Fruit fly (Drosophila melanogaster): ENCODE measurements around the gene CG2211.

Gene CG2211

DNA sequence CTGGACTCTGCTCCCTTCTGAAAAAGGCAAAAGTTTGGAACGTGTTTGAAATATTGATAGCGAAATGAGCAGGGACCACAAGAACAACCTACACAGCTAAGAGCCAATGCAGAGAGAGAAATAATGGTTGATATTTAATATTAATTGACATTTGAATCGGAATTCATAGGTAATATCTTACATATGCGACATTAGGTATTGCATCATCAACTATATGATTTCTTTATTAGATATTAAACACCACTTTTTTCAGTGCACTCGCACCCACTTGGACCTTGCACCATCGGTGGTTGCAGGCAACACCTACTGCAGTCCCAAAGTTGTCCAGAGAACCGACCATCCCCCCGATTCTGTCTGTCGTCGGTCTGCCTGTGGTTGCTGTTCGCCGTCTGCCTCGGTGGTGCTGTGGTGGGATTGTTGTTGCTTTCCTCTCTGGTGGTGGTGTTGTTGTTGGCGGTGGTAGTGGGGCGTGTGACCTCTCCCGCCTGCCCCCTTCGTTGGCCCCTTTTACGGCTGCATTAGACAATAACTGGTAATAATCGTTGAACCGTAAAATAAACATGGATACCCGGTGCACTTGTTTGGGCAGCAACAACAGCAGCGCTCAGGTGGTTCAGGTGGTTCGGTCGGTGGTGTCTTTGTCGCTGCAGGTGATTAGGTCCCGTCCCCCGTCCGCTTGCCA lies 43.8 kb upstream of the CG2211 start (continued):
- TF ChIP-seq unc-4 (GFP tag; IDR thresholded peaks at IDR 0.05; ENCODE audit: partially characterized antibody) (no peak), lmd (GFP tag; IDR thresholded peaks at IDR 0.05) (peak; percentile 63), cad (GFP tag; optimal IDR thresholded peaks at IDR 0.05) (no peak), schlank (tag; optimal IDR thresholded peaks at IDR 0.05) (no peak), gsb-n (tag; optimal IDR thresholded peaks at IDR 0.05) (peak; percentile 66), ssp (GFP tag; IDR thresholded peaks at IDR 0.05) (peak; percentile 47), ro (GFP tag; IDR thresholded peaks at IDR 0.05) (peak; percentile 51; the same call in 1 of the 2 replicates), CG17568 (GFP tag; optimal IDR thresholded peaks at IDR 0.05) (no peak), CG16779 (GFP tag; IDR thresholded peaks at IDR 0.05) (no peak), CG5245 (GFP tag; optimal IDR thresholded peaks at IDR 0.05) (no peak), sim (GFP tag; IDR thresholded peaks at IDR 0.05) (peak; percentile 75), CG6765 (GFP tag; optimal IDR thresholded peaks at IDR 0.05) (no peak), CG6654 (GFP tag; optimal IDR thresholded peaks at IDR 0.05) (no peak), CG6791 (GFP tag; IDR thresholded peaks at IDR 0.05; ENCODE audit: partially characterized antibody) (no peak), CG10366 (GFP tag; IDR thresholded peaks at IDR 0.05) (peak; percentile 59), Ets97D (GFP tag; optimal IDR thresholded peaks at IDR 0.05) (peak; percentile 3), CG7987 (GFP tag; optimal IDR thresholded peaks at IDR 0.05) (no peak), Deaf1 (tag; optimal IDR thresholded peaks at IDR 0.05) (no peak), CG15269 (tag; optimal IDR thresholded peaks at IDR 0.05) (peak; percentile 39), dysf (GFP tag; IDR thresholded peaks at IDR 0.05) (peak; percentile 67), CG30403 (GFP tag; optimal IDR thresholded peaks at IDR 0.05) (peak; percentile 41), wdn (GFP tag; IDR thresholded peaks at IDR 0.05) (no peak), Xrp1 (GFP tag; IDR thresholded peaks at IDR 0.05) (peak; percentile 84), ttk (GFP tag; IDR thresholded peaks at IDR 0.05) (no peak), sens (GFP tag) (peak; percentile 94), bowl (GFP tag; IDR thresholded peaks at IDR 0.05) (0 out of 2 replicates have a peak, but pooled peaks have one; percentile 9), sens-2 (GFP tag; IDR thresholded peaks at IDR 0.05) (peak; percentile 49; the same call in 1 of the 2 replicates), HLH54F (GFP tag; optimal IDR thresholded peaks at IDR 0.05) (no peak), crol (GFP tag; IDR thresholded peaks at IDR 0.05) (peak; percentile 72), CG14050 (GFP tag; IDR thresholded peaks at IDR 0.05) (no peak), pfk (GFP tag; optimal IDR thresholded peaks at IDR 0.05) (no peak), CG12744 (GFP tag; optimal IDR thresholded peaks at IDR 0.05) (no peak), CG7372 (GFP tag; IDR thresholded peaks at IDR 0.05) (peak; percentile 62; the same call in 1 of the 2 replicates), Fer2 (tag; optimal IDR thresholded peaks at IDR 0.05) (no peak), CG6175 (GFP tag; IDR thresholded peaks at IDR 0.05) (peak; percentile 16; the same call in 1 of the 3 replicates), CG17829 (tag; optimal IDR thresholded peaks at IDR 0.05) (peak; percentile 70), Sox100B (GFP tag; optimal IDR thresholded peaks at IDR 0.05) (peak; percentile 45), CG3163 (GFP tag; optimal IDR thresholded peaks at IDR 0.05) (no peak), fd64A (GFP tag; optimal IDR thresholded peaks at IDR 0.05) (no peak), seq (GFP tag; IDR thresholded peaks at IDR 0.05) (peak; percentile 37; the same call in 1 of the 2 replicates), E2f1 (GFP tag; IDR thresholded peaks at IDR 0.05) (peak; percentile 50; the same call in 1 of the 2 replicates), CG1529 (GFP tag; optimal IDR thresholded peaks at IDR 0.05) (peak; percentile 64), Rx (GFP tag; IDR thresholded peaks at IDR 0.05) (peak; percentile 74), CG17328 (GFP tag; IDR thresholded peaks at IDR 0.05) (peak; percentile 80), tx (GFP tag; optimal IDR thresholded peaks at IDR 0.05) (peak; percentile 2), Gug (GFP tag; IDR thresholded peaks at IDR 0.05) (no peak; the same call in 3 of the 4 replicates), CG15011 (GFP tag; optimal IDR thresholded peaks at IDR 0.05) (no peak), Sry-β (GFP tag; optimal IDR thresholded peaks at IDR 0.05) (no peak), CG17912 (GFP tag; optimal IDR thresholded peaks at IDR 0.05) (no peak), Sox102F (GFP tag; optimal IDR thresholded peaks at IDR 0.05) (peak; percentile 65), Max (GFP tag; optimal IDR thresholded peaks at IDR 0.05) (no peak)

Measured in whole organism, embryonic.